Fruit fly (Drosophila melanogaster): Measurements from ENCODE around the gene CG31752.

CG31752 gene

DNA sequence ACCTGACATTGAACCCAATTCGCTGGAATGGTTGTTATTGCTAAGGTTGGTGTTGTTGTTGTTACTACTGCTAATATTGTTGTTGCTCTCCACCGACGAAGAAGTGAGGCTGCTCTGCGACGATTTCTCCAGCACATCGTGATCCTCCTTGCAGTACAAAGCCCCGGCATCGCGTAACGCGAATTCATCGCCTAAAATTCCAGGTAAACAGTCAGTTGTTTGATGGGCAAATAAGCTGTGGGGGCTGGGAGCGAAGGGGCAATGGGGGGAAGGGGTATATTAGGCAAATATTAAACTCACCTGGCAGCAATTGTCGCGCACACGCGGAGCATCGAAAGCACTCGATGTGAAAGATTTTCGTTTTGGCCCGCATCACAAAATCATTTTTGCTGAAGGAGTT lies 23.0 kb upstream of the CG31752 start:
- TF ChIP-seq usp (GFP tag; optimal IDR thresholded peaks at IDR 0.05) (no peak), CG8478 (optimal IDR thresholded peaks at IDR 0.05) (no peak), pan (optimal IDR thresholded peaks at IDR 0.05) (no peak), psq (optimal IDR thresholded peaks at IDR 0.05) (no peak), EcR (GFP tag; optimal IDR thresholded peaks at IDR 0.05) (no peak), Dll (optimal IDR thresholded peaks at IDR 0.05) (no peak)

DNA sequence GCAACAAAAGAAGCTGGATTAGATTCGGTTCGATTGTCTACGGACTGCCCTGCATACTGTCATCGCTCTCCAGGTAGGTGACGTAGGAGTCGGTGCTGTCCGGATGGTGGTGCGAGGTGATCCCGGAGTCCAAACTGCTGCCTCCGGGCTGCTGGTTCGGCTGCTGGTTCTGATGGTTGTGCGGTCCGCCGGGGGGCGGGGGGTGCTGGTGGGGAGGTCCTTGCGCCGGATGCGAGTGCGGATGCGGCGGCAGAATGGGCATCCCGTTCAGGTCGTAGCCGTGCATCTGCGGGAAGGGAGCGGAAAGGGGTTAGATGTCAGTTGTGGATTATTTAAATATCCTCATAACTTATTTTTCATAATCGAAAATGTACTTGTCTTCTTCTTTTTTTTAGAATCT lies 19.8 kb upstream of the CG31752 start:
- TF ChIP-seq usp (GFP tag; optimal IDR thresholded peaks at IDR 0.05) = no peak
- no peak for TF ChIP-seq Dll (optimal IDR thresholded peaks at IDR 0.05)
- no peak for TF ChIP-seq CG8478 (optimal IDR thresholded peaks at IDR 0.05)
- no peak for TF ChIP-seq psq (optimal IDR thresholded peaks at IDR 0.05)
- TF ChIP-seq EcR (GFP tag; optimal IDR thresholded peaks at IDR 0.05) = no peak
- no peak for TF ChIP-seq pan (optimal IDR thresholded peaks at IDR 0.05)

dm6 chr2L:18858661-18859532 lies 17.8 kb upstream of the CG31752 start, which contains the start of the genes CG10602 and mRpL13:
CG10602 (minus strand) TSS chr2L:18859248.
mRpL13 (minus strand) TSS chr2L:18859248.
- TF ChIP-seq usp (GFP tag; optimal IDR thresholded peaks at IDR 0.05) (no peak), psq (optimal IDR thresholded peaks at IDR 0.05) (no peak), CG8478 (optimal IDR thresholded peaks at IDR 0.05) (no peak), EcR (GFP tag; optimal IDR thresholded peaks at IDR 0.05) (no peak), Dll (optimal IDR thresholded peaks at IDR 0.05) (no peak), pan (optimal IDR thresholded peaks at IDR 0.05) (no peak)

dm6 chr2L:18857635-18858059 lies 16.5 kb upstream of the CG31752 start:
- TF ChIP-seq pan (optimal IDR thresholded peaks at IDR 0.05) (peak; percentile 81), usp (GFP tag; optimal IDR thresholded peaks at IDR 0.05) (no peak)

dm6 chr2L:18852249-18852648 lies 11.1 kb upstream of the CG31752 start:
- no peak for TF ChIP-seq pan (optimal IDR thresholded peaks at IDR 0.05)
- no peak for TF ChIP-seq usp (GFP tag; optimal IDR thresholded peaks at IDR 0.05)
- no peak for TF ChIP-seq Dll (optimal IDR thresholded peaks at IDR 0.05)
- TF ChIP-seq psq (optimal IDR thresholded peaks at IDR 0.05) = no peak
- no peak for TF ChIP-seq CG8478 (optimal IDR thresholded peaks at IDR 0.05)
- no peak for TF ChIP-seq EcR (GFP tag; optimal IDR thresholded peaks at IDR 0.05)

- no peak for TF ChIP-seq usp (GFP tag; optimal IDR thresholded peaks at IDR 0.05)
- no peak for TF ChIP-seq EcR (GFP tag; optimal IDR thresholded peaks at IDR 0.05)
- TF ChIP-seq Dll (optimal IDR thresholded peaks at IDR 0.05) = no peak
- no peak for TF ChIP-seq CG8478 (optimal IDR thresholded peaks at IDR 0.05)
- TF ChIP-seq pan (optimal IDR thresholded peaks at IDR 0.05) = no peak
- TF ChIP-seq psq (optimal IDR thresholded peaks at IDR 0.05) = no peak
Observed at dm6 chr2L:18846843-18847242, 5.7 kb upstream of the CG31752 start.

DNA sequence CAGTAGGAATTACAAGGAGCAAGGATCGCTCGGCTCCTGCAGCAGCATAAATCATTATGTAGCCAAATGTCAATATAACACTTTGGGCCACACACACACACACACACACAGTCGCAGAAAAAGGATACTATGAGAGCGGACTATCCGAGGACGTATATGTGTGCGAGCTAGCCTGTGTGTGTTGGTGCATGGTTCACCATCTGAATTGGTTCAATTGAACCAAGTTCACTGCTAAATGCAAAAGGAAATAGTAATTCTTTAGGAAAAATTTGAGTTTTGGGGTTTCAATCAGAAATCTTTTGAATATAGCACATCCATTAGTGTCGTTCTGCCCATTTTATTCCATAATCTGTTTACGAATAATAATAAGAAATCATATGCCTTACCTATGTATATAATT lies 5.1 kb upstream of the CG31752 start:
- TF ChIP-seq Dll (optimal IDR thresholded peaks at IDR 0.05) = no peak
- TF ChIP-seq pan (optimal IDR thresholded peaks at IDR 0.05) = no peak
- no peak for TF ChIP-seq psq (optimal IDR thresholded peaks at IDR 0.05)

dm6 chr2L:18844917-18845509 lies 3.9 kb upstream of the CG31752 start, which contains the start of gene CG17321:
CG17321 (plus strand) TSS chr2L:18845184.
- TF ChIP-seq EcR (GFP tag; optimal IDR thresholded peaks at IDR 0.05) (no peak), pan (optimal IDR thresholded peaks at IDR 0.05) (no peak), usp (GFP tag; optimal IDR thresholded peaks at IDR 0.05) (no peak), CG8478 (optimal IDR thresholded peaks at IDR 0.05) (no peak), Dll (optimal IDR thresholded peaks at IDR 0.05) (no peak), psq (optimal IDR thresholded peaks at IDR 0.05) (no peak)

dm6 chr2L:18844479-18844878 lies 3.4 kb upstream of the CG31752 start, which contains the start of gene CG33120:
CG33120 (minus strand) TSS chr2L:18844579.
- TF ChIP-seq Dll (optimal IDR thresholded peaks at IDR 0.05) = no peak
- TF ChIP-seq CG8478 (optimal IDR thresholded peaks at IDR 0.05) = no peak
- TF ChIP-seq EcR (GFP tag; optimal IDR thresholded peaks at IDR 0.05) = no peak
- TF ChIP-seq psq (optimal IDR thresholded peaks at IDR 0.05) = no peak
- TF ChIP-seq usp (GFP tag; optimal IDR thresholded peaks at IDR 0.05) = no peak
- no peak for TF ChIP-seq pan (optimal IDR thresholded peaks at IDR 0.05)

DNA sequence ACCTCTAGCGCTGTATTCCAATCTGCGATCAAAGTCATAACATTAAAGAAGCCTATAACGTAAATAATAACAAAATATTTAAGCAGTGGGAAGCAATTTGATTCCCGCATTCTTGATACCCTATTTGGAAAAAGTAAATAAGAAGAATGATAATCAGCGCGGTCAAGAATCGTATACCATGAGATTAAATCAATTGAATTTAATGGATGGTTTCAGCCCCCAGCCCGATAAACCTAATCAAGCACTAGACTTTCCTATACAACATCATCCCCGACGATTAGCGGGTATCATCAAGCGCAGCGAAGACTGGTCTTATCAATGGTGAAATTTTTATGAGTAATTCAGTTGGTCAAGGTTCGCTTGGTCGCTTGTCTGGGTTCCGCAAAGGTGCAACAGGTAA lies 2.5 kb upstream of the CG31752 start:
- TF ChIP-seq CG8478 (optimal IDR thresholded peaks at IDR 0.05) (no peak), pan (optimal IDR thresholded peaks at IDR 0.05) (no peak), psq (optimal IDR thresholded peaks at IDR 0.05) (no peak), Dll (optimal IDR thresholded peaks at IDR 0.05) (no peak), EcR (GFP tag; optimal IDR thresholded peaks at IDR 0.05) (no peak), usp (GFP tag; optimal IDR thresholded peaks at IDR 0.05) (no peak)

dm6 chr2L:18839143-18839872 lies 1.8 kb downstream of the CG31752 start, which contains the start of gene CG10600:
CG10600 (minus strand) TSS chr2L:18839679.
- TF ChIP-seq psq (optimal IDR thresholded peaks at IDR 0.05) = no peak
- TF ChIP-seq EcR (GFP tag; optimal IDR thresholded peaks at IDR 0.05) = no peak
- no peak for TF ChIP-seq pan (optimal IDR thresholded peaks at IDR 0.05)
- no peak for TF ChIP-seq Dll (optimal IDR thresholded peaks at IDR 0.05)
- TF ChIP-seq usp (GFP tag; optimal IDR thresholded peaks at IDR 0.05) = no peak
- TF ChIP-seq CG8478 (optimal IDR thresholded peaks at IDR 0.05) = no peak

- no peak for TF ChIP-seq CG8478 (optimal IDR thresholded peaks at IDR 0.05)
- TF ChIP-seq EcR (GFP tag; optimal IDR thresholded peaks at IDR 0.05) = no peak
- no peak for TF ChIP-seq Dll (optimal IDR thresholded peaks at IDR 0.05)
- no peak for TF ChIP-seq psq (optimal IDR thresholded peaks at IDR 0.05)
- TF ChIP-seq usp (GFP tag; optimal IDR thresholded peaks at IDR 0.05) = no peak
- no peak for TF ChIP-seq pan (optimal IDR thresholded peaks at IDR 0.05)
Observed at dm6 chr2L:18834525-18834924, 6.6 kb downstream of the CG31752 start.

Measured in whole organism.